Fruit fly (Drosophila melanogaster): ENCODE measurements around the gene salt.

salt gene

DNA sequence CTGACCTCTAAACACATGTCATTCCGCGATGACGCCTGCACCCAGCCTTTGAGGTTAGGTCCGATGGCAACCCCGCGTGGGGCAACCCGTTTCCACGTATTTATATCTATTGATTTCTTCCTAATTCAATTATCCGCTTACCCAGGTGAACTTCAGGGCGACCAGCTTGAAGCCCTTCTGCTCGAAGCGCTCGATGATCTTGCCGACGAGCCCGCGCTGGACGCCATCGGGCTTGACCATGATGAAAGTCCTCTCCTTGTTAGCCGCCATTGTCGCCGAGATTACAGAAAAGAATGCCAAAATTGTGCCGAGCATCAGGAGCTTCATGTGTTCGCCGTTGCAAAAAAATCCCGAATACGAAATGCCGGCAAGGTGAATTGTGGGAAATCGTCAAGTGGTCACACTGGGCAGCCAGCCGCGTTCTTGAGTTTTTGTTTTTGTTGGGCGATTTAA lies 8.8 kb downstream of the salt start, which contains the start of gene awd (continued):
- TF ChIP-seq tll (GFP tag; optimal IDR thresholded peaks at IDR 0.05): no peak
- peak; percentile 15; the same call in 1 of the 2 replicates for TF ChIP-seq tna (GFP tag; IDR thresholded peaks at IDR 0.05; ENCODE audit: partially characterized antibody)
- peak; percentile 11 for TF ChIP-seq grau (tag; optimal IDR thresholded peaks at IDR 0.05)
- TF ChIP-seq ftz-f1 (GFP tag; optimal IDR thresholded peaks at IDR 0.05): peak; percentile 64
- TF ChIP-seq fd102C (GFP tag; optimal IDR thresholded peaks at IDR 0.05): no peak
- no peak for TF ChIP-seq esg (GFP tag; conservative IDR thresholded peaks at IDR 0.05)
- TF ChIP-seq knrl (GFP tag; IDR thresholded peaks at IDR 0.05; ENCODE audit: partially characterized antibody): 0 out of 3 replicates have a peak, but pooled peaks have one; percentile 18
- TF ChIP-seq Sin3A (optimal IDR thresholded peaks at IDR 0.05): peak; percentile 20
- TF ChIP-seq dpn (GFP tag; optimal IDR thresholded peaks at IDR 0.05): peak in 1 of 2 experiments; percentile 1
- no peak for TF ChIP-seq sob (GFP tag; IDR thresholded peaks at IDR 0.05)
- no peak for TF ChIP-seq CG2202 (tag; optimal IDR thresholded peaks at IDR 0.05)
- peak; percentile 81 for TF ChIP-seq pzg (GFP tag; optimal IDR thresholded peaks at IDR 0.05)
- TF ChIP-seq CHES-1-like (GFP tag; optimal IDR thresholded peaks at IDR 0.05): peak; percentile 52
- TF ChIP-seq hbn (GFP tag; IDR thresholded peaks at IDR 0.05; ENCODE audit: partially characterized antibody): 0 out of 2 replicates have a peak, but pooled peaks have one; percentile 18
- peak; percentile 76 for TF ChIP-seq sug (tag; optimal IDR thresholded peaks at IDR 0.05)
- TF ChIP-seq phol (tag; optimal IDR thresholded peaks at IDR 0.05): peak; percentile 56
- peak; percentile 50 for TF ChIP-seq stwl (tag; optimal IDR thresholded peaks at IDR 0.05)
- no peak for TF ChIP-seq Bgb (GFP tag; IDR thresholded peaks at IDR 0.05; ENCODE audit: partially characterized antibody)
- TF ChIP-seq MBD-R2 (GFP tag; IDR thresholded peaks at IDR 0.05): peak; percentile 73
- TF ChIP-seq Antp (GFP tag; optimal IDR thresholded peaks at IDR 0.05): no peak
- TF ChIP-seq CG10147 (GFP tag; optimal IDR thresholded peaks at IDR 0.05): no peak
- no peak for TF ChIP-seq GATAe (GFP tag; conservative IDR thresholded peaks at IDR 0.05)
- peak; percentile 16 for TF ChIP-seq scrt (GFP tag; optimal IDR thresholded peaks at IDR 0.05)
- TF ChIP-seq CG10462 (GFP tag; optimal IDR thresholded peaks at IDR 0.05): no peak
- TF ChIP-seq CG4617 (GFP tag; optimal IDR thresholded peaks at IDR 0.05; ENCODE audit: borderline replicate concordance): peak; percentile 48
- peak; percentile 5 for TF ChIP-seq CG3163 (GFP tag; optimal IDR thresholded peaks at IDR 0.05)
- TF ChIP-seq CG17186 (GFP tag; optimal IDR thresholded peaks at IDR 0.05): peak; percentile 60
- no peak for TF ChIP-seq CG15011 (GFP tag; optimal IDR thresholded peaks at IDR 0.05)
- TF ChIP-seq inv (GFP tag; IDR thresholded peaks at IDR 0.05; ENCODE audit: partially characterized antibody): no peak
- 0 out of 4 replicates have a peak, but pooled peaks have one; percentile 44 for TF ChIP-seq chinmo (GFP tag; IDR thresholded peaks at IDR 0.05; ENCODE audit: partially characterized antibody)
- TF ChIP-seq CG1832 (GFP tag; optimal IDR thresholded peaks at IDR 0.05): no peak
- TF ChIP-seq HLH4C (GFP tag; IDR thresholded peaks at IDR 0.05; ENCODE audit: partially characterized antibody): 0 out of 3 replicates have a peak, but pooled peaks have one; percentile 29
- TF ChIP-seq gem (tag; optimal IDR thresholded peaks at IDR 0.05): no peak
- TF ChIP-seq CG1602 (GFP tag; optimal IDR thresholded peaks at IDR 0.05): no peak
- TF ChIP-seq exex (tag; optimal IDR thresholded peaks at IDR 0.05): peak; percentile 25
- peak; percentile 75 for TF ChIP-seq onecut (GFP tag; IDR thresholded peaks at IDR 0.05)
- peak; percentile 64; the same call in 1 of the 3 replicates for TF ChIP-seq CG34422 (GFP tag; IDR thresholded peaks at IDR 0.05)
- peak; percentile 85 for TF ChIP-seq CG15514 (GFP tag; optimal IDR thresholded peaks at IDR 0.05)
- peak; percentile 49 for TF ChIP-seq CG8924 (tag; optimal IDR thresholded peaks at IDR 0.05)
- peak; percentile 43 for TF ChIP-seq BEAF-32 (GFP tag; optimal IDR thresholded peaks at IDR 0.05)
- TF ChIP-seq Drgx (GFP tag; IDR thresholded peaks at IDR 0.05): no peak
- peak; percentile 17 for TF ChIP-seq Ets97D (GFP tag; optimal IDR thresholded peaks at IDR 0.05)
- no peak for TF ChIP-seq wdn (GFP tag; IDR thresholded peaks at IDR 0.05)
- TF ChIP-seq pfk (GFP tag; optimal IDR thresholded peaks at IDR 0.05): peak; percentile 30
- peak; percentile 23; the same call in 1 of the 2 replicates for TF ChIP-seq CG13287 (GFP tag; IDR thresholded peaks at IDR 0.05; ENCODE audit: partially characterized antibody)
- peak; percentile 88 for TF ChIP-seq CG9797 (GFP tag; optimal IDR thresholded peaks at IDR 0.05)
- TF ChIP-seq CG2199 (GFP tag; IDR thresholded peaks at IDR 0.05): 0 out of 3 replicates have a peak, but pooled peaks have one; percentile 11
- no peak for TF ChIP-seq sc (optimal IDR thresholded peaks at IDR 0.05)
- TF ChIP-seq sc (GFP tag; optimal IDR thresholded peaks at IDR 0.05): no peak

Data from whole organism, embryonic.